Worm (Caenorhabditis elegans): ENCODE measurements around the gene F56A11.4.

ce11 chrIV:560314-560713 lies 12.2 kb downstream of the F56A11.4 start:
- no peak for TF ChIP-seq ztf-11 (tag; optimal IDR thresholded peaks at IDR 0.05)
- TF ChIP-seq ceh-28 (tag; optimal IDR thresholded peaks at IDR 0.05), result no peak
- TF ChIP-seq pqm-1 (tag; optimal IDR thresholded peaks at IDR 0.05), result no peak
- no peak for TF ChIP-seq skn-1 (tag; optimal IDR thresholded peaks at IDR 0.05)
